Fruit fly (Drosophila melanogaster) S2 (cell line): ENCODE data around the gene CG34039.

Source experiments
- CG8478 ChIP-seq: fragments of >200 bp; optimal IDR thresholded peaks from 2 replicates; lab custom pipeline; 2018
- CTCF ChIP-seq, 2 experiments: fragments of >200 bp; optimal IDR thresholded peaks; 2 replicates each; lab custom pipeline; 2018

DNA sequence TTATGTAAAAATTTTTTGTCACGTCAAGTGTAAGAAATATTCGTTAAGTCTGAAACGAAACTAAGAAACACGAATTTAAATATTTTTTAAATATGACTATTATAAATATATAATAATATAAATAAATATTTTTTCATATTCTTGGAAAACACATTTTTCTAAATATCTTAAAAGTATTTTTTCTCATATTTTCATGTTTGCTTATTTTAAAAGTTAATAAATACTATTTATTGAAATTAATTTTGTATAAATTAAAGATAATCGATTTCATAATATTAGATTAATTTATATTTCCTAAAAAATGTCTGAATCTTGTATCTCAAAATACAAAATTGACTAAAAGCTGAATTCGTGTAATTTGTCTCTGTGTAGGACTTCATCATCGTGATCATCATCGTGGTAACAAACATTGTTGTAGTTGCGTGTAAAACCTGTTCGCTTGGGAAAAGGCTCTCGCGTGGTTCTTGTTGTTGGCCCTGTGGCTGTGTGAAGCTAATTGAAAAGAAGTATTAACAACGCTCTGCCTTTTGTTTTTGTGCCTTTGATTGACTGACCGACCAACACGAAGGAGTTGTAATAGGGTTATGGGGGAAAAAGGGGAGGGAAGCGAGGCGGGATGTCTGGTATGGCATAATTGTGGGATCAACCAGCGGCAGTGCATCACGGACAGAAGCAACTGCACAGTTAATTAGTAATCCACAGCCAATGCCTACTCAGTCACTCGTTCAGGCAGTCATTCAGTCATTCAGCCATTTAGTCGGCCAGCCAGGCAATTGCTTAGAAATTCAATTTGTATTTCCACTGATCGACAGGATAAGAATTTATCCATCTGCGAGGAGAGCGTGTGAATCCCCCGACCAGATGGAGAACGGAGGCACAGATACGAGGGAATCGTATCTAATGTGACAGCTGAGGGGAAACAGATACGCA is 51.9 kb downstream of the CG34039 start:
- TF ChIP-seq CG8478 (lab: Kevin White, UChicago) (no peak), CTCF (optimal IDR thresholded peaks at IDR 0.05; lab: Kevin White, UChicago) (no peak)
